Worm (Caenorhabditis elegans) whole organism, late embryonic: ENCODE data around the gene C06E4.5.

Experiments
- hlh-13 ChIP-seq: fragments of 200-800 bp; sonication (Bioruptor generic); optimal IDR thresholded peaks from 2 replicates; lab custom pipeline; 2018; ENCODE audit warnings: mild to moderate bottlenecking, missing genetic modification characterization, missing compliant biosample characterization
- nhr-11 ChIP-seq: fragments of 150-350 bp; optimal IDR thresholded peaks from 2 replicates; lab custom pipeline; 2014; ENCODE audit warnings: missing biosample characterization, missing genetic modification characterization

ce11 chrIV:7211313-7211712 is 43.5 kb upstream of the C06E4.5 start:
- TF ChIP-seq nhr-11 = no peak
- TF ChIP-seq hlh-13 (GFP tag; lab: Kevin White, UChicago) = no peak
